Fruit fly (Drosophila melanogaster) whole organism, embryonic: ENCODE measurements around the gene Takl2.

Experiments
- Adf1 ChIP-seq: fragments of 200-800 bp; sonication (Bioruptor generic); IDR thresholded peaks from 2 replicates; pipeline ENCODE4 v1.3.6; 2022; ENCODE audit warnings: missing biosample characterization, missing genetic modification characterization
- Awh ChIP-seq: fragments of 200-800 bp; sonication (Bioruptor generic); IDR thresholded peaks from 2 replicates; pipeline ENCODE4, ENCODE4 v1.3.6; 2022; ENCODE audit warnings: missing biosample characterization, missing genetic modification characterization
- Blimp-1 ChIP-seq: fragments of 200-800 bp; sonication (Bioruptor generic); optimal IDR thresholded peaks from 3 replicates; lab custom pipeline; 2018; ENCODE audit warnings: missing biosample characterization, missing genetic modification characterization, mild to moderate bottlenecking, moderate library complexity, missing genetic modification reagents
- BtbVII ChIP-seq: fragments of 200-800 bp; sonication (Bioruptor generic); optimal IDR thresholded peaks from 3 replicates; lab custom pipeline; 2017; ENCODE audit warnings: missing biosample characterization, mild to moderate bottlenecking, missing genetic modification characterization
- CG11247 ChIP-seq: fragments of 200-800 bp; sonication (Bioruptor generic); IDR thresholded peaks from 2 replicates; pipeline ENCODE4 v1.3.6; 2022; ENCODE audit warnings: missing biosample characterization, missing genetic modification characterization
- CG15514 ChIP-seq: fragments of 200-800 bp; sonication (Bioruptor generic); optimal IDR thresholded peaks from 3 replicates; lab custom pipeline; 2017; ENCODE audit warnings: missing biosample characterization, missing genetic modification characterization, mild to moderate bottlenecking, moderate library complexity, missing genetic modification reagents
- CG15601 ChIP-seq: fragments of 200-800 bp; sonication (Bioruptor generic); optimal IDR thresholded peaks from 3 replicates; lab custom pipeline; 2019; ENCODE audit warnings: missing biosample characterization, mild to moderate bottlenecking, missing genetic modification characterization, moderate library complexity
- CG18476 ChIP-seq: fragments of 200-800 bp; sonication (Bioruptor generic); optimal IDR thresholded peaks from 2 replicates; lab custom pipeline; 2016; ENCODE audit warnings: missing biosample characterization, mild to moderate bottlenecking, missing genetic modification characterization
- CG18599 ChIP-seq: fragments of 200-800 bp; sonication (Bioruptor generic); optimal IDR thresholded peaks from 3 replicates; lab custom pipeline; 2017; ENCODE audit warnings: missing biosample characterization, missing genetic modification characterization, mild to moderate bottlenecking, moderate library complexity, missing genetic modification reagents
- CG2199 ChIP-seq: fragments of 200-800 bp; sonication (Bioruptor generic); IDR thresholded peaks from 3 replicates; pipeline ENCODE4 v1.3.6; 2022; ENCODE audit warnings: missing biosample characterization, missing genetic modification characterization
- CG31365 ChIP-seq: fragments of 200-800 bp; sonication (Bioruptor generic); optimal IDR thresholded peaks from 2 replicates; lab custom pipeline; 2018; ENCODE audit warnings: missing biosample characterization, mild to moderate bottlenecking, missing genetic modification characterization
- CG31388 ChIP-seq: fragments of 200-800 bp; sonication (Bioruptor generic); optimal IDR thresholded peaks from 2 replicates; lab custom pipeline; 2016; ENCODE audit warnings: missing biosample characterization, missing genetic modification characterization
- CG7928 ChIP-seq: fragments of 200-800 bp; sonication (Bioruptor generic); optimal IDR thresholded peaks from 2 replicates; lab custom pipeline; 2017; ENCODE audit warnings: missing biosample characterization, mild to moderate bottlenecking, missing genetic modification characterization
- Deaf1 ChIP-seq: fragments of 200-800 bp; optimal IDR thresholded peaks from 3 replicates; lab custom pipeline; 2019; ENCODE audit warnings: missing biosample characterization, mild to moderate bottlenecking, missing genetic modification characterization, moderate library complexity
- Dip2 ChIP-seq: fragments of 200-800 bp; sonication (Bioruptor generic); IDR thresholded peaks from 2 replicates; pipeline ENCODE4 v1.3.6; 2022; ENCODE audit warnings: missing biosample characterization, missing genetic modification characterization
- H15 ChIP-seq: fragments of 200-800 bp; sonication (Bioruptor generic); IDR thresholded peaks from 3 replicates; pipeline ENCODE4 v1.3.6; 2022; ENCODE audit warnings: missing biosample characterization, missing genetic modification characterization
- Hr78 ChIP-seq, 2 experiments: fragments of 200-800 bp in 1 of 2; fragments of >200 bp in 1 of 2; sonication (Bioruptor generic) in 1 of 2; optimal IDR thresholded peaks; 2 replicates each; lab custom pipeline; 2017 to 2019; ENCODE audit warnings: missing biosample characterization in 2 of 2, missing genetic modification characterization in 2 of 2, mild to moderate bottlenecking in 1 of 2, moderate library complexity in 1 of 2
- Med ChIP-seq: fragments of 200-800 bp; sonication (Bioruptor generic); peaks from one replicate; lab custom pipeline; 2016; ENCODE audit warnings: missing biosample characterization, missing genetic modification characterization, mild to moderate bottlenecking, inconsistent platforms, moderate library complexity
- Nf-YC ChIP-seq: fragments of 200-800 bp; optimal IDR thresholded peaks from 3 replicates; lab custom pipeline; 2019; ENCODE audit warnings: missing biosample characterization, mild to moderate bottlenecking, missing genetic modification characterization, moderate library complexity
- Opbp ChIP-seq: fragments of 200-800 bp; sonication (Bioruptor generic); IDR thresholded peaks from 3 replicates; pipeline ENCODE4 v1.3.6; 2022; ENCODE audit warnings: missing biosample characterization, missing genetic modification characterization; ENCODE audit not compliant: partially characterized antibody
- Optix ChIP-seq: fragments of 200-800 bp; sonication (Bioruptor generic); IDR thresholded peaks from 3 replicates; pipeline ENCODE4 v1.3.6; 2022; ENCODE audit warnings: missing biosample characterization, missing genetic modification characterization
- Pdp1 ChIP-seq, 2 experiments: fragments of 200-800 bp; sonication (Bioruptor generic); optimal IDR thresholded peaks; 3 replicates each; lab custom pipeline; 2016; ENCODE audit warnings: missing biosample characterization in 2 of 2, missing genetic modification characterization in 2 of 2, mild to moderate bottlenecking in 1 of 2, moderate library complexity in 1 of 2
- Trl ChIP-seq, 3 experiments: fragments of >200 bp in 2 of 3; fragments of 200-800 bp in 1 of 3; sonication (Bioruptor generic) in 1 of 3; optimal IDR thresholded peaks; 2 replicates in 1 of 3; 3 replicates in 2 of 3; lab custom pipeline; 2016 to 2017; ENCODE audit warnings: missing biosample characterization in 1 of 3, missing genetic modification characterization in 1 of 3
- ap ChIP-seq: fragments of 200-800 bp; sonication (Bioruptor generic); IDR thresholded peaks from 2 replicates; pipeline ENCODE4 v1.3.6; 2022; ENCODE audit warnings: missing biosample characterization, missing genetic modification characterization
- chm ChIP-seq: fragments of 200-800 bp; sonication (Bioruptor generic); IDR thresholded peaks from 2 replicates; pipeline ENCODE4 v1.3.6; 2022; ENCODE audit warnings: missing biosample characterization, missing genetic modification characterization
- ci ChIP-seq: fragments of 200-800 bp; sonication (Bioruptor generic); IDR thresholded peaks from 3 replicates; pipeline ENCODE4 v1.3.6; 2022; ENCODE audit warnings: missing biosample characterization, missing genetic modification characterization
- crol ChIP-seq: fragments of 200-800 bp; sonication (Bioruptor generic); IDR thresholded peaks from 2 replicates; pipeline ENCODE4 v1.3.6; 2022; ENCODE audit warnings: missing biosample characterization, missing genetic modification characterization
- ewg ChIP-seq: fragments of 200-800 bp; sonication (Bioruptor generic); optimal IDR thresholded peaks from 3 replicates; lab custom pipeline; 2017; ENCODE audit warnings: mild to moderate bottlenecking, missing biosample characterization, missing genetic modification reagents, missing genetic modification characterization
- hb ChIP-seq: fragments of 200-800 bp; sonication (Bioruptor generic); IDR thresholded peaks from 3 replicates; pipeline ENCODE4 v1.3.6; 2022; ENCODE audit warnings: missing biosample characterization, missing genetic modification characterization; ENCODE audit not compliant: partially characterized antibody
- hkb ChIP-seq, 2 experiments: fragments of 200-800 bp in 1 of 2; fragments of >200 bp in 1 of 2; sonication (Bioruptor generic) in 1 of 2; IDR thresholded peaks in 1 of 2; optimal IDR thresholded peaks in 1 of 2; 2 replicates each; pipeline versions ENCODE4 v1.3.6 to Lab custom; 2017 to 2022; ENCODE audit warnings: missing biosample characterization in 1 of 2, missing genetic modification characterization in 1 of 2
- oc ChIP-seq: fragments of 200-800 bp; sonication (Bioruptor generic); optimal IDR thresholded peaks from 2 replicates; lab custom pipeline; 2018; ENCODE audit warnings: missing biosample characterization, mild to moderate bottlenecking, missing genetic modification characterization, moderate library complexity
- onecut ChIP-seq: fragments of 200-800 bp; sonication (Bioruptor generic); IDR thresholded peaks from 2 replicates; pipeline ENCODE4 v1.3.6; 2022; ENCODE audit warnings: missing biosample characterization, missing genetic modification characterization
- pnt ChIP-seq: fragments of 200-800 bp; sonication (Bioruptor generic); optimal IDR thresholded peaks from 3 replicates; lab custom pipeline; 2016; ENCODE audit warnings: missing biosample characterization, missing genetic modification characterization
- row ChIP-seq: fragments of 200-800 bp; sonication (Bioruptor generic); IDR thresholded peaks from 3 replicates; pipeline ENCODE4 v1.3.6; 2022; ENCODE audit warnings: missing biosample characterization, missing genetic modification characterization
- sd ChIP-seq: fragments of 200-800 bp; sonication (Bioruptor generic); optimal IDR thresholded peaks from 3 replicates; lab custom pipeline; 2018; ENCODE audit warnings: missing biosample characterization, mild to moderate bottlenecking, missing genetic modification characterization, moderate library complexity
- sens ChIP-seq: fragments of 200-800 bp; sonication (Bioruptor generic); peaks from one replicate; lab custom pipeline; 2016; ENCODE audit warnings: missing biosample characterization, missing genetic modification characterization
- sna ChIP-seq: fragments of 200-800 bp; sonication (Bioruptor generic); IDR thresholded peaks from 2 replicates; pipeline ENCODE4 v1.3.6; 2022; ENCODE audit warnings: missing biosample characterization, missing genetic modification characterization; ENCODE audit not compliant: partially characterized antibody
- sqz ChIP-seq: fragments of 200-800 bp; sonication (Bioruptor generic); optimal IDR thresholded peaks from 3 replicates; lab custom pipeline; 2018; ENCODE audit warnings: missing biosample characterization, mild to moderate bottlenecking, missing genetic modification characterization
- z ChIP-seq: fragments of 200-800 bp; sonication (Bioruptor generic); IDR thresholded peaks from 3 replicates; pipeline ENCODE4 v1.3.6; 2022; ENCODE audit warnings: missing biosample characterization, missing genetic modification characterization

Takl2 gene

DNA sequence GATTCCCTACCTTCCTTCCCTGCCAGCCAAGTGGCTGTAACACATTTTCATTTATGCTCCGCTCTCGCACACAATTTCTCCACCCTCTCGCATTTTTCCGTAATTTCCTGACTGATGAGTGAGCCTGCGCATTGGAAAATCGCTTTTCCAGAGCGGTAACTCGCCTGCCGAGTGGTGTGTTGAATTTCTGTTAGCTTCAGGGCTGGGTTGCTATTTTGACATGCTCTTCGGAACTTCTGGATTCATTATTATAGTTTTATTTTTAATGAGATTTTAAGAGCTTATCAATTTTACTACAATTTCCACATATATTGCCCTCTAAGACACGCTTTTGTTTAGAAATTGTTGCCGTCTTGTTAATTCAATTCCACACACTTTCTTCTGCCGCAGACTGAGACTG, 19.3 kb upstream of the Takl2 start:
- TF ChIP-seq ewg (GFP tag; lab: Kevin White, UChicago): peak; percentile 81
- TF ChIP-seq Deaf1 (tag; lab: Kevin White, UChicago): peak; percentile 11
- no peak for TF ChIP-seq pnt (GFP tag; lab: Kevin White, UChicago)
- peak; percentile 37 for TF ChIP-seq sens (GFP tag; lab: Kevin White, UChicago)
- 0 out of 3 replicates have a peak, but pooled peaks have one; percentile 29 for TF ChIP-seq CG2199
- no peak for TF ChIP-seq Optix (GFP tag; lab: Robert Waterston, UW)
- TF ChIP-seq CG7928: peak; percentile 73
- no peak for TF ChIP-seq CG31365 (tag; lab: Kevin White, UChicago)
- TF ChIP-seq Trl (optimal IDR thresholded peaks at IDR 0.05; lab: Kevin White, UChicago): peak in 1 of 2 experiments; percentile 38
- TF ChIP-seq Trl (GFP tag; optimal IDR thresholded peaks at IDR 0.05; lab: Kevin White, UChicago): no peak
- no peak for TF ChIP-seq Nf-YC (tag; lab: Kevin White, UChicago)
- TF ChIP-seq hb (GFP tag; lab: Robert Waterston, UW): no peak
- TF ChIP-seq ci (GFP tag; lab: Robert Waterston, UW): 0 out of 3 replicates have a peak, but pooled peaks have one; percentile 9
- TF ChIP-seq onecut (GFP tag; lab: Robert Waterston, UW): 0 out of 2 replicates have a peak, but pooled peaks have one; percentile 28
- TF ChIP-seq CG31388: no peak
- TF ChIP-seq z (GFP tag; lab: Robert Waterston, UW): peak; percentile 37; the same call in 1 of the 3 replicates
- no peak for TF ChIP-seq Adf1
- no peak for TF ChIP-seq Pdp1 (GFP tag; optimal IDR thresholded peaks at IDR 0.05; lab: Kevin White, UChicago)
- TF ChIP-seq CG15514 (GFP tag; lab: Kevin White, UChicago): peak; percentile 96
- TF ChIP-seq row (GFP tag; lab: Robert Waterston, UW): peak; percentile 27; the same call in 1 of the 3 replicates
- TF ChIP-seq CG18599 (GFP tag; lab: Kevin White, UChicago): peak; percentile 21
- TF ChIP-seq, all 482 proteins: peak for 12

DNA sequence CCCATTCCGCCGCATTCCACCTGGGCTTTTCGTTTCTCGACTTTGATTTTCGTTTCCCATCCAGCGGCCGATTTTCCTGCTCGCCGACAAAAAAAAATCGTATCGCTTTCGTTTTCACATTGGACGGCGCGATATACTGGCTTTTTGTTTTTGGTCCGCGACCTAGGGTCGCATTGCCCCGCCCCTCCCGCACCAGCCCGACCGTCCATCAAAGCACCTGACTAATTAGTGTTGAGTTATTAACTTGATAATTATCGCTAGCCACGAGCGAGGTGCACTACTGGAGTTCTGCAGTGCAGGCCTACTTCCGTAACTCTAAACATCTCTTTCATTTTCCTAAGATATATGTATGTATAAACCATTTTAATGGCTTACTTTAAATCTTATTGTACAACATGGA, 18.0 kb upstream of the Takl2 start:
- TF ChIP-seq oc (tag; lab: Kevin White, UChicago): peak; percentile 18
- 0 out of 3 replicates have a peak, but pooled peaks have one; percentile 8 for TF ChIP-seq H15
- 0 out of 3 replicates have a peak, but pooled peaks have one; percentile 22 for TF ChIP-seq CG2199
- TF ChIP-seq Awh (GFP tag; lab: Robert Waterston, UW): peak; percentile 65; the same call in 1 of the 2 replicates
- no peak for TF ChIP-seq CG11247 (GFP tag; lab: Robert Waterston, UW)
- TF ChIP-seq Med (GFP tag; lab: Kevin White, UChicago): peak; percentile 20
- peak; percentile 2 for TF ChIP-seq CG15601 (tag; lab: Kevin White, UChicago)
- peak; percentile 20; the same call in 1 of the 3 replicates for TF ChIP-seq Opbp (GFP tag; lab: Robert Waterston, UW)
- TF ChIP-seq ap (GFP tag; lab: Robert Waterston, UW): no peak
- TF ChIP-seq CG18476: peak; percentile 72
- peak; percentile 36 for TF ChIP-seq hkb (optimal IDR thresholded peaks at IDR 0.05; lab: Kevin White, UChicago)
- no peak for TF ChIP-seq hkb (GFP tag; IDR thresholded peaks at IDR 0.05; lab: Robert Waterston, UW)
- TF ChIP-seq sna: no peak
- TF ChIP-seq sd (tag; lab: Kevin White, UChicago): peak; percentile 65
- 0 out of 2 replicates have a peak, but pooled peaks have one; percentile 34 for TF ChIP-seq chm (GFP tag; lab: Robert Waterston, UW)
- peak; percentile 95 for TF ChIP-seq Blimp-1
- peak in 1 of 2 experiments; percentile 80 for TF ChIP-seq Hr78 (GFP tag; optimal IDR thresholded peaks at IDR 0.05; lab: Kevin White, UChicago)
- TF ChIP-seq sens (GFP tag; lab: Kevin White, UChicago): no peak
- no peak for TF ChIP-seq Dip2 (GFP tag; lab: Robert Waterston, UW)
- TF ChIP-seq sqz (GFP tag; lab: Kevin White, UChicago): peak; percentile 29
- TF ChIP-seq crol (GFP tag; lab: Robert Waterston, UW): peak; percentile 62
- no peak for TF ChIP-seq BtbVII (GFP tag; lab: Kevin White, UChicago)
